Worm (Caenorhabditis elegans) whole organism, young adult: ENCODE data around the gene nhr-78.

Experiments
- ama-1 ChIP-seq, 3 experiments: fragments of 150-350 bp in 1 of 3; sonication (generic microtip) in 2 of 3; optimal IDR thresholded peaks; 2 replicates each; lab custom pipeline; 2014 to 2018; ENCODE audit warnings: missing biosample characterization in 2 of 3, missing genetic modification characterization in 2 of 3, missing genetic modification reagents in 2 of 3
- athp-1 ChIP-seq: sonication (generic microtip); optimal IDR thresholded peaks from 2 replicates; lab custom pipeline; 2017; ENCODE audit warnings: mild to moderate bottlenecking, missing genetic modification characterization, missing compliant biosample characterization
- bed-1 ChIP-seq: fragments of 200-800 bp; sonication (Bioruptor generic); IDR thresholded peaks from 2 replicates; pipeline ENCODE4 v1.3.6; 2022; ENCODE audit warnings: missing genetic modification reagents, missing genetic modification characterization, missing compliant biosample characterization
- rec-8 ChIP-seq, 2 experiments: sonication (generic microtip); optimal IDR thresholded peaks; 2 replicates each; lab custom pipeline; 2016; ENCODE audit warnings: mild to moderate bottlenecking in 2 of 2, missing genetic modification characterization in 2 of 2, missing genetic modification reagents in 2 of 2, missing genotype in 2 of 2, missing biosample characterization in 1 of 2, missing compliant biosample characterization in 1 of 2, moderate library complexity in 1 of 2
- unc-62 ChIP-seq: fragments of 150-350 bp; optimal IDR thresholded peaks from 2 replicates; lab custom pipeline; 2014; ENCODE audit warnings: missing biosample characterization, missing genetic modification reagents, missing genetic modification characterization
- ztf-25 ChIP-seq: fragments of 200-800 bp; sonication (Bioruptor generic); IDR thresholded peaks from 2 replicates; pipeline ENCODE4 v1.3.6; 2022; ENCODE audit warnings: missing genetic modification reagents, missing genetic modification characterization, missing compliant biosample characterization

ce11 chrIV:4262993-4263392 lies 14.7 kb downstream of the nhr-78 start, which contains the start of gene col-33:
- no peak for TF ChIP-seq athp-1
- no peak for TF ChIP-seq ztf-25 (GFP tag; lab: Robert Waterston, UW)
- no peak for TF ChIP-seq rec-8 (tag; optimal IDR thresholded peaks at IDR 0.05; lab: Kevin White, UChicago)
- no peak for TF ChIP-seq unc-62 (GFP tag; lab: Kevin White, UChicago)
- no peak for TF ChIP-seq bed-1
- TF ChIP-seq ama-1 (optimal IDR thresholded peaks at IDR 0.05; lab: Kevin White, UChicago): no peak
- TF ChIP-seq ama-1 (GFP tag; optimal IDR thresholded peaks at IDR 0.05; lab: Kevin White, UChicago): no peak
